Worm (Caenorhabditis elegans) whole organism, young adult: Measurements from ENCODE around the gene C06C3.10.
A peak's percentile ranks its signal among the peaks of the same experiment; 100 is the strongest.

Experiments used
- B0261.1 ChIP-seq: sonication (generic microtip); optimal IDR thresholded peaks from 2 replicates; lab custom pipeline; 2016; ENCODE audit warnings: mild to moderate bottlenecking, missing genetic modification characterization, moderate library complexity, missing compliant biosample characterization
- D2030.7 ChIP-seq: fragments of 200-800 bp; sonication (Bioruptor generic); IDR thresholded peaks from 2 replicates; pipeline ENCODE4 v1.3.6; 2022; ENCODE audit warnings: missing genetic modification reagents, missing genetic modification characterization, missing compliant biosample characterization
- F39B2.1 ChIP-seq: fragments of 200-800 bp; sonication (Bioruptor generic); IDR thresholded peaks from 2 replicates; pipeline ENCODE4 v1.3.6; 2022; ENCODE audit warnings: missing genetic modification reagents, missing genetic modification characterization, missing compliant biosample characterization
- F49E8.2 ChIP-seq: sonication (generic microtip); optimal IDR thresholded peaks from 3 replicates; lab custom pipeline; 2017; ENCODE audit warnings: missing genetic modification characterization, mild to moderate bottlenecking, missing compliant biosample characterization, antibody characterized with exemption, moderate library complexity; ENCODE audit not compliant: insufficient read depth
- F52B5.7 ChIP-seq: sonication (generic microtip); optimal IDR thresholded peaks from 2 replicates; lab custom pipeline; 2016; ENCODE audit warnings: mild to moderate bottlenecking, missing genetic modification characterization, missing compliant biosample characterization
- F57A8.1 ChIP-seq: fragments of 200-800 bp; sonication (Bioruptor generic); optimal IDR thresholded peaks from 2 replicates; lab custom pipeline; 2018; ENCODE audit warnings: mild to moderate bottlenecking, missing genetic modification characterization, moderate library complexity, missing compliant biosample characterization
- K12H6.12 ChIP-seq: fragments of 200-800 bp; sonication (Bioruptor generic); optimal IDR thresholded peaks from 2 replicates; lab custom pipeline; 2018; ENCODE audit warnings: mild to moderate bottlenecking, missing genetic modification characterization, missing compliant biosample characterization
- T07F8.4 ChIP-seq: sonication (generic microtip); optimal IDR thresholded peaks from 2 replicates; lab custom pipeline; 2016; ENCODE audit warnings: mild to moderate bottlenecking, missing genetic modification characterization, moderate library complexity, missing compliant biosample characterization
- Y95B8A.8 ChIP-seq: fragments of 200-800 bp; sonication (Bioruptor generic); IDR thresholded peaks from 2 replicates; pipeline ENCODE4 v1.3.6; 2022; ENCODE audit warnings: missing genetic modification reagents, missing genetic modification characterization, missing compliant biosample characterization
- ZK185.1 ChIP-seq: sonication (generic microtip); optimal IDR thresholded peaks from 2 replicates; lab custom pipeline; 2016; ENCODE audit warnings: mild to moderate bottlenecking, missing genetic modification characterization, missing compliant biosample characterization; ENCODE audit not compliant: poor library complexity, severe bottlenecking
- ama-1 ChIP-seq, 3 experiments: fragments of 150-350 bp in 1 of 3; sonication (generic microtip) in 2 of 3; optimal IDR thresholded peaks; 2 replicates each; lab custom pipeline; 2014 to 2018; ENCODE audit warnings: missing biosample characterization in 2 of 3, missing genetic modification characterization in 2 of 3, missing genetic modification reagents in 2 of 3
- aptf-3 ChIP-seq: fragments of 200-800 bp; sonication (Bioruptor generic); IDR thresholded peaks from 2 replicates; pipeline ENCODE4 v1.3.6; 2022; ENCODE audit warnings: missing genetic modification characterization, missing compliant biosample characterization
- bed-2 ChIP-seq: fragments of 200-800 bp; sonication (Bioruptor generic); IDR thresholded peaks from 2 replicates; pipeline ENCODE4 v1.3.6; 2022; ENCODE audit warnings: missing genetic modification reagents, missing genetic modification characterization, missing compliant biosample characterization
- cebp-2 ChIP-seq: fragments of 200-800 bp; sonication (Bioruptor generic); IDR thresholded peaks from 2 replicates; pipeline ENCODE4 v1.3.6; 2022; ENCODE audit warnings: missing genetic modification characterization, missing compliant biosample characterization
- dox-1 ChIP-seq: fragments of 200-800 bp; sonication (Bioruptor generic); IDR thresholded peaks from 2 replicates; pipeline ENCODE4 v1.3.6; 2022; ENCODE audit warnings: missing genetic modification reagents, missing genetic modification characterization, missing compliant biosample characterization
- egl-44 ChIP-seq: fragments of 200-800 bp; sonication (Bioruptor generic); IDR thresholded peaks from 2 replicates; pipeline ENCODE4 v1.3.6; 2022; ENCODE audit warnings: missing genetic modification reagents, missing genetic modification characterization, missing compliant biosample characterization
- fkh-3 ChIP-seq: sonication (generic microtip); optimal IDR thresholded peaks from 2 replicates; lab custom pipeline; 2016; ENCODE audit warnings: mild to moderate bottlenecking, missing genetic modification characterization, missing compliant biosample characterization
- gei-17 ChIP-seq: fragments of 200-800 bp; sonication (Bioruptor generic); optimal IDR thresholded peaks from 2 replicates; lab custom pipeline; 2018; ENCODE audit warnings: mild to moderate bottlenecking, missing genetic modification characterization, missing compliant biosample characterization
- hlh-26 ChIP-seq: fragments of 200-800 bp; sonication (Bioruptor generic); conservative IDR thresholded peaks from 2 replicates; pipeline ENCODE4 v1.3.6; 2022; ENCODE audit warnings: missing genetic modification reagents, missing genetic modification characterization, missing compliant biosample characterization
- hmg-1.2 ChIP-seq: fragments of 200-800 bp; sonication (Bioruptor generic); IDR thresholded peaks from 2 replicates; pipeline ENCODE4 v1.3.6; 2022; ENCODE audit warnings: missing genetic modification reagents, missing genetic modification characterization, missing compliant biosample characterization
- madf-10 ChIP-seq: sonication (generic microtip); optimal IDR thresholded peaks from 2 replicates; lab custom pipeline; 2016; ENCODE audit warnings: mild to moderate bottlenecking, missing genetic modification characterization, missing compliant biosample characterization
- madf-3 ChIP-seq: fragments of 200-800 bp; sonication (Bioruptor generic); IDR thresholded peaks from 2 replicates; pipeline ENCODE4 v1.3.6; 2022; ENCODE audit warnings: missing genetic modification reagents, missing genetic modification characterization, missing compliant biosample characterization
- mel-28 ChIP-seq: sonication (generic microtip); optimal IDR thresholded peaks from 2 replicates; lab custom pipeline; 2016; ENCODE audit warnings: borderline replicate concordance, mild to moderate bottlenecking, missing genetic modification characterization, missing compliant biosample characterization
- nhr-120 ChIP-seq: fragments of 200-800 bp; sonication (Bioruptor generic); IDR thresholded peaks from 2 replicates; pipeline ENCODE4 v1.3.6; 2022; ENCODE audit warnings: missing genetic modification characterization, missing compliant biosample characterization
- nhr-27 ChIP-seq: fragments of 200-800 bp; sonication (Bioruptor generic); optimal IDR thresholded peaks from 2 replicates; lab custom pipeline; 2018; ENCODE audit warnings: mild to moderate bottlenecking, missing genetic modification characterization, moderate library complexity, missing compliant biosample characterization
- nhr-80 ChIP-seq: sonication (generic microtip); optimal IDR thresholded peaks from 2 replicates; lab custom pipeline; 2016; ENCODE audit warnings: missing genetic modification characterization, missing compliant biosample characterization
- rec-8 ChIP-seq, 2 experiments: sonication (generic microtip); optimal IDR thresholded peaks; 2 replicates each; lab custom pipeline; 2016; ENCODE audit warnings: mild to moderate bottlenecking in 2 of 2, missing genetic modification characterization in 2 of 2, missing genetic modification reagents in 2 of 2, missing genotype in 2 of 2, missing biosample characterization in 1 of 2, missing compliant biosample characterization in 1 of 2, moderate library complexity in 1 of 2
- repo-1 ChIP-seq: sonication (generic microtip); optimal IDR thresholded peaks from 2 replicates; lab custom pipeline; 2017; ENCODE audit warnings: mild to moderate bottlenecking, missing genetic modification characterization, missing compliant biosample characterization
- rpc-1 ChIP-seq, 2 experiments: fragments of 150-350 bp in 1 of 2; sonication (generic microtip) in 1 of 2; optimal IDR thresholded peaks; 2 replicates each; lab custom pipeline; 2014 to 2018; ENCODE audit warnings: missing biosample characterization in 1 of 2, missing genetic modification characterization in 1 of 2, missing genetic modification reagents in 1 of 2, missing genotype in 1 of 2
- sdz-38 ChIP-seq: sonication (generic microtip); optimal IDR thresholded peaks from 2 replicates; lab custom pipeline; 2016; ENCODE audit warnings: missing genotype, missing genetic modification characterization, missing compliant biosample characterization
- snpc-1.1 ChIP-seq: sonication (generic microtip); optimal IDR thresholded peaks from 2 replicates; lab custom pipeline; 2017; ENCODE audit warnings: missing genetic modification characterization, mild to moderate bottlenecking, missing compliant biosample characterization, antibody characterized with exemption, moderate library complexity, missing genotype, missing genetic modification reagents; ENCODE audit not compliant: insufficient read depth
- snpc-4 ChIP-seq, 5 experiments: fragments of 150-350 bp in 1 of 5; sonication (generic microtip) in 4 of 5; optimal IDR thresholded peaks; 2 replicates each; lab custom pipeline; 2014 to 2018; ENCODE audit warnings: missing genetic modification characterization in 5 of 5, missing biosample characterization in 3 of 5, antibody characterized with exemption in 2 of 5, mild to moderate bottlenecking in 2 of 5, missing compliant biosample characterization in 2 of 5, missing genotype in 2 of 5, moderate library complexity in 2 of 5, missing genetic modification reagents in 1 of 5
- xnd-1 ChIP-seq: sonication (generic microtip); optimal IDR thresholded peaks from 2 replicates; lab custom pipeline; 2016; ENCODE audit warnings: missing genotype, missing genetic modification reagents, missing genetic modification characterization, missing compliant biosample characterization

Gene C06C3.10

DNA sequence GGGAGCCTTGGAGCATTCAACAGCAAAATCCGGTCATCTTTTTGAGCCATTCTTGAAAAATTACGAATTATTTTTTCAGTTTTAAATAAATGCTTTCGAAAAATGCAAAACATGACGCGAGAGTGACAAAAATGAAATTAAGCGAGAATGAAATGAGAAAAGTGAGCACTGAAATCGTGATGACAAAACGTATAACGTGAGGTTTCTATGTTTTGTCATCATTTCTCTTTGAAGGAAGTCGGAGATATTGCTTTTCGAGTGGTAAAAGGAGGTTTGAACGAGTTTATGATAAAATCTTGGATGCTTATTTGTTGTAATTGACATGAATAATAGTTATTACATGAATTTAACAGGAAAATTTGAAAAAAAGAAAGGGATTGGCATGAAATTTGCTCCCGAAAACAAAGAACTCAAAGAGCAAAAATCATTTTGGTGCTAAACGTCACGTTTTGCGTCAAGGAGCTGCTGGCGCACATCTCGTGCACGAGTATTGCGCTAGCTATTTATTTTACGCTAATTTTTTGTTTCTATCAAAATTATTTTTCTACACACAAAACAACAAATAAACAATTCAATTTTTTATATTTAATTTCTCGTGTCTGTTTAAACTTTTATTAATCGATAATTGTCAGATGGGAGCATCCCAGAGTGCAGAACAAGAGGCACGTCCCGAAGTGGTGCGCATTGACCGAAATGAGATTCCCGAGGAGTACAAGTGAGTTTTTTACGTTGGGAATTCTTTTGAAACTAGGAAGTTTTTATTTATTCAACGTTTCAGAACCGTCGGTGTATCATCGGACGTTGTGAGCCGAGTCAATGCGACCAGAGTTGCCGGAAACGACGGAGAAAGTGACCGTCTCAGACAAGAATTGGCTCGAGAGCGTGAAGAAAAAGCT is 39.6 kb upstream of the C06C3.10 start, which contains the start of the genes gss-1 and chch-3 (continued):
- TF ChIP-seq cebp-2 (GFP tag; lab: Robert Waterston, UW) = no peak
- TF ChIP-seq snpc-4 (GFP tag; optimal IDR thresholded peaks at IDR 0.05; lab: Kevin White, UChicago) = no peak
- peak in 1 of 4 experiments; percentile 21 for TF ChIP-seq snpc-4 (tag; optimal IDR thresholded peaks at IDR 0.05; lab: Kevin White, UChicago)
- no peak for TF ChIP-seq B0261.1 (tag; lab: Kevin White, UChicago)
- peak; percentile 33; the same call in 1 of the 2 replicates for TF ChIP-seq hmg-1.2
- TF ChIP-seq nhr-27 (tag; lab: Kevin White, UChicago) = no peak
- 0 out of 2 replicates have a peak, but pooled peaks have one; percentile 34 for TF ChIP-seq D2030.7 (GFP tag; lab: Robert Waterston, UW)
- TF ChIP-seq F49E8.2 (tag; lab: Kevin White, UChicago) = no peak
- no peak for TF ChIP-seq F52B5.7
- TF ChIP-seq nhr-120 = no peak
- TF ChIP-seq, all 124 proteins: peak for 19

ce11 chrII:9412086-9412608 is 35.1 kb upstream of the C06C3.10 start, which contains the start of gene arrd-3:
arrd-3 (plus strand) TSS chrII:9412558.
- no peak for TF ChIP-seq repo-1 (tag; lab: Kevin White, UChicago)
- peak; percentile 49 for TF ChIP-seq nhr-80
- TF ChIP-seq nhr-120 = no peak

- TF ChIP-seq T07F8.4 (tag; lab: Kevin White, UChicago) = no peak
- TF ChIP-seq sdz-38 (tag; lab: Kevin White, UChicago) = no peak
- TF ChIP-seq mel-28 (tag; lab: Kevin White, UChicago) = no peak
- TF ChIP-seq gei-17 = no peak
- no peak for TF ChIP-seq hlh-26 (GFP tag; lab: Robert Waterston, UW)
- no peak for TF ChIP-seq K12H6.12 (tag; lab: Kevin White, UChicago)
- no peak for TF ChIP-seq madf-10 (tag; lab: Kevin White, UChicago)
- TF ChIP-seq madf-3 = no peak
- TF ChIP-seq Y95B8A.8 (GFP tag; lab: Robert Waterston, UW) = no peak
- TF ChIP-seq rpc-1 (optimal IDR thresholded peaks at IDR 0.05; lab: Kevin White, UChicago) = no peak
- TF ChIP-seq rpc-1 (tag; optimal IDR thresholded peaks at IDR 0.05; lab: Kevin White, UChicago) = no peak
- no peak for TF ChIP-seq snpc-1.1 (tag; lab: Kevin White, UChicago)
Measured at ce11 chrII:9411497-9411896, 34.4 kb upstream of the C06C3.10 start, which contains the start of gene M176.9. M176.9 (minus strand) TSS chrII:9411597.

DNA sequence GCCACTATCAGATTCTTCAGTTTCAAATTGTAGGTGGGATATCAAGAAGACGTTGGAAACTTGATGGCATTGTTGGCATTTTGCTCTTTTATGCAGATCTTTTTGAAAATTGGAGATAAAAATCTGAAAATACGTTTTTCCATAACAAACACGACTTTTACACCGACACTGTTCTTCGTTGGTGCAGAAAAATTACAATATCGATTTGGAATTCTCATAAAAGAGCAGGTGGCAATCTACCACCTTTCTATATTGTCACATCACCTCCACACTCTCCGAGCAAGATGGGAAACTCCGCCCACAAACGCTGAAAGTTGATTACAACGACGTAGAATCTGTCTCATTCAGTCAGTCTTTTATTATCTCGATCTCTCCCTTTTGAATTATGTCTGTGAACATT is 30.4 kb upstream of the C06C3.10 start, which contains the start of gene arrd-2:
arrd-2 (plus strand) TSS at position 301 of the 400 bp plus-strand sequence.
- TF ChIP-seq ZK185.1 (tag; lab: Kevin White, UChicago) (no peak), F57A8.1 (GFP tag; lab: Kevin White, UChicago) (no peak), F39B2.1 (GFP tag; lab: Robert Waterston, UW) (no peak)

ce11 chrII:9407020-9407419 is 30.0 kb upstream of the C06C3.10 start, which contains the start of gene mpz-6:
mpz-6 (minus strand) TSS chrII:9407120.
- TF ChIP-seq ama-1 (optimal IDR thresholded peaks at IDR 0.05; lab: Kevin White, UChicago) (no peak), ama-1 (GFP tag; optimal IDR thresholded peaks at IDR 0.05; lab: Kevin White, UChicago) (no peak), egl-44 (no peak), fkh-3 (tag; lab: Kevin White, UChicago) (no peak), aptf-3 (no peak), rec-8 (tag; optimal IDR thresholded peaks at IDR 0.05; lab: Kevin White, UChicago) (no peak), xnd-1 (tag; lab: Kevin White, UChicago) (no peak), dox-1 (no peak), repo-1 (tag; lab: Kevin White, UChicago) (no peak), bed-2 (no peak)
